Worm (Caenorhabditis elegans): ENCODE data around the gene ugt-18.

The ugt-18 gene

ce11 chrV:12787026-12787425 is 33.0 kb upstream of the ugt-18 start, which contains the start of gene fkb-4:
fkb-4 (minus strand) TSS chrV:12787126.
- no peak for TF ChIP-seq ceh-91 (GFP tag; IDR thresholded peaks at IDR 0.05)
- TF ChIP-seq madf-3 (GFP tag; IDR thresholded peaks at IDR 0.05), result no peak
- no peak for TF ChIP-seq T07F8.4 (tag; optimal IDR thresholded peaks at IDR 0.05)
- TF ChIP-seq egrh-3 (GFP tag; IDR thresholded peaks at IDR 0.05), result no peak
- TF ChIP-seq bed-2 (GFP tag; IDR thresholded peaks at IDR 0.05), result no peak
- TF ChIP-seq attf-3 (GFP tag; conservative IDR thresholded peaks at IDR 0.05), result no peak
- TF ChIP-seq ceh-40 (GFP tag; IDR thresholded peaks at IDR 0.05), result no peak

- TF ChIP-seq snpc-1.1 (tag; optimal IDR thresholded peaks at IDR 0.05; ENCODE audit: insufficient read depth) (no peak), tlf-1 (GFP tag; optimal IDR thresholded peaks at IDR 0.05) (no peak)
Observed at ce11 chrV:12788451-12788850, 31.6 kb upstream of the ugt-18 start, which contains the start of gene srbc-44. srbc-44 (minus strand) TSS chrV:12788551.

- TF ChIP-seq ceh-79 (tag; optimal IDR thresholded peaks at IDR 0.05) (no peak), ceh-27 (GFP tag; optimal IDR thresholded peaks at IDR 0.05) (no peak), Y67H2A.10 (GFP tag; conservative IDR thresholded peaks at IDR 0.05) (no peak), aptf-2 (GFP tag; conservative IDR thresholded peaks at IDR 0.05) (no peak), madf-6 (GFP tag; IDR thresholded peaks at IDR 0.05) (no peak), egl-44 (GFP tag; IDR thresholded peaks at IDR 0.05) (no peak), ztf-6 (GFP tag; IDR thresholded peaks at IDR 0.05) (no peak), ztf-22 (GFP tag; optimal IDR thresholded peaks at IDR 0.05) (no peak), bed-2 (GFP tag; IDR thresholded peaks at IDR 0.05) (no peak), rec-8 (tag; optimal IDR thresholded peaks at IDR 0.05) (no peak), akir-1 (GFP tag; optimal IDR thresholded peaks at IDR 0.05) (no peak), hsf-1 (GFP tag; IDR thresholded peaks at IDR 0.05) (no peak), ztf-25 (GFP tag; IDR thresholded peaks at IDR 0.05) (no peak), rcor-1 (GFP tag; IDR thresholded peaks at IDR 0.05) (no peak), madf-3 (GFP tag; IDR thresholded peaks at IDR 0.05) (no peak), ama-1 (optimal IDR thresholded peaks at IDR 0.05) (no peak), ama-1 (GFP tag; optimal IDR thresholded peaks at IDR 0.05) (no peak), ztf-26 (tag; optimal IDR thresholded peaks at IDR 0.05) (no peak), snpc-1.1 (tag; optimal IDR thresholded peaks at IDR 0.05; ENCODE audit: insufficient read depth) (no peak)
Observed at ce11 chrV:12790188-12790587, 29.9 kb upstream of the ugt-18 start, which contains the start of gene srbc-43. srbc-43 (minus strand) TSS chrV:12790518.

- TF ChIP-seq dpff-1 (tag; optimal IDR thresholded peaks at IDR 0.05) (no peak), nhr-80 (tag; optimal IDR thresholded peaks at IDR 0.05) (peak; percentile 22), D2030.7 (GFP tag; IDR thresholded peaks at IDR 0.05) (no peak), lin-40 (tag; optimal IDR thresholded peaks at IDR 0.05) (no peak), ceh-58 (GFP tag; IDR thresholded peaks at IDR 0.05) (no peak), rpc-1 (optimal IDR thresholded peaks at IDR 0.05) (no peak), rpc-1 (tag; optimal IDR thresholded peaks at IDR 0.05) (no peak)
Observed at ce11 chrV:12792752-12793151, 27.3 kb upstream of the ugt-18 start, which contains the start of gene ugt-5. ugt-5 (minus strand) TSS chrV:12792965.

ce11 chrV:12795196-12795595 is 24.9 kb upstream of the ugt-18 start, which contains the start of gene ugt-4:
ugt-4 (minus strand) TSS chrV:12795336.
- TF ChIP-seq nhr-80 (tag; optimal IDR thresholded peaks at IDR 0.05) (peak; percentile 62), hmg-1.2 (GFP tag; IDR thresholded peaks at IDR 0.05) (no peak)
